Fruit fly (Drosophila melanogaster) whole organism, embryonic: ENCODE data around the gene CG43867.

Source experiments
- Adf1 ChIP-seq: fragments of 200-800 bp; sonication (Bioruptor generic); IDR thresholded peaks from 2 replicates; pipeline ENCODE4 v1.3.6; 2022; ENCODE audit warnings: missing biosample characterization, missing genetic modification characterization
- Bdp1 ChIP-seq: fragments of 200-800 bp; sonication (Bioruptor generic); optimal IDR thresholded peaks from 3 replicates; lab custom pipeline; 2016; ENCODE audit warnings: missing biosample characterization, missing genetic modification characterization
- Bteb2 ChIP-seq: fragments of 200-800 bp; sonication (Bioruptor generic); optimal IDR thresholded peaks from 2 replicates; lab custom pipeline; 2016; ENCODE audit warnings: missing biosample characterization, missing genetic modification characterization
- CG11456 ChIP-seq: fragments of 200-800 bp; sonication (Bioruptor generic); IDR thresholded peaks from 3 replicates; pipeline ENCODE4 v1.3.6; 2022; ENCODE audit warnings: missing biosample characterization, missing genetic modification characterization
- CG1233 ChIP-seq: fragments of 200-800 bp; sonication (Bioruptor generic); optimal IDR thresholded peaks from 4 replicates; lab custom pipeline; 2018; ENCODE audit warnings: missing biosample characterization, mild to moderate bottlenecking, missing genetic modification characterization
- CG12391 ChIP-seq: fragments of 200-800 bp; sonication (Bioruptor generic); optimal IDR thresholded peaks from 3 replicates; lab custom pipeline; 2018; ENCODE audit warnings: missing biosample characterization, mild to moderate bottlenecking, missing genetic modification characterization, moderate library complexity
- CG12769 ChIP-seq: fragments of 200-800 bp; sonication (Bioruptor generic); optimal IDR thresholded peaks from 2 replicates; lab custom pipeline; 2019; ENCODE audit warnings: missing biosample characterization, mild to moderate bottlenecking, missing genetic modification characterization, moderate library complexity
- CG12942 ChIP-seq: fragments of 200-800 bp; sonication (Bioruptor generic); optimal IDR thresholded peaks from 3 replicates; lab custom pipeline; 2016; ENCODE audit warnings: missing biosample characterization, missing genetic modification characterization
- CG15514 ChIP-seq: fragments of 200-800 bp; sonication (Bioruptor generic); optimal IDR thresholded peaks from 3 replicates; lab custom pipeline; 2017; ENCODE audit warnings: missing biosample characterization, missing genetic modification characterization, mild to moderate bottlenecking, moderate library complexity, missing genetic modification reagents
- CG16813 ChIP-seq: fragments of 200-800 bp; sonication (Bioruptor generic); IDR thresholded peaks from 3 replicates; pipeline ENCODE4 v1.3.6; 2022; ENCODE audit warnings: missing biosample characterization, missing genetic modification characterization; ENCODE audit not compliant: partially characterized antibody
- CG18764 ChIP-seq: fragments of 200-800 bp; sonication (Bioruptor generic); optimal IDR thresholded peaks from 3 replicates; lab custom pipeline; 2016; ENCODE audit warnings: missing biosample characterization, missing genetic modification characterization
- CG2120 ChIP-seq: fragments of 200-800 bp; sonication (Bioruptor generic); optimal IDR thresholded peaks from 3 replicates; lab custom pipeline; 2016; ENCODE audit warnings: missing biosample characterization, missing genetic modification characterization
- CG2678 ChIP-seq: fragments of 200-800 bp; sonication (Bioruptor generic); optimal IDR thresholded peaks from 3 replicates; lab custom pipeline; 2019; ENCODE audit warnings: missing biosample characterization, mild to moderate bottlenecking, missing genetic modification characterization, moderate library complexity
- CG2875 ChIP-seq: fragments of 200-800 bp; sonication (Bioruptor generic); optimal IDR thresholded peaks from 2 replicates; lab custom pipeline; 2017; ENCODE audit warnings: missing biosample characterization, mild to moderate bottlenecking, missing genetic modification characterization, missing genetic modification reagents
- CG31441 ChIP-seq: fragments of 200-800 bp; sonication (Bioruptor generic); IDR thresholded peaks from 2 replicates; pipeline ENCODE4 v1.3.6; 2022; ENCODE audit warnings: missing biosample characterization, missing genetic modification characterization
- CG32532 ChIP-seq: fragments of 200-800 bp; sonication (Bioruptor generic); IDR thresholded peaks from 2 replicates; pipeline ENCODE4 v1.3.6; 2022; ENCODE audit warnings: missing biosample characterization, missing genetic modification characterization
- CG34224 ChIP-seq: fragments of 200-800 bp; sonication (Bioruptor generic); IDR thresholded peaks from 3 replicates; pipeline ENCODE4 v1.3.6; 2022; ENCODE audit warnings: missing biosample characterization, missing genetic modification characterization; ENCODE audit not compliant: partially characterized antibody
- CG3726 ChIP-seq: fragments of 200-800 bp; sonication (Bioruptor generic); IDR thresholded peaks from 3 replicates; pipeline ENCODE4, ENCODE4 v1.3.6; 2022; ENCODE audit warnings: missing biosample characterization, missing genetic modification characterization
- CG5180 ChIP-seq: fragments of 200-800 bp; sonication (Bioruptor generic); optimal IDR thresholded peaks from 3 replicates; lab custom pipeline; 2017; ENCODE audit warnings: missing biosample characterization, missing genetic modification characterization, mild to moderate bottlenecking, moderate library complexity, missing genetic modification reagents
- CG6689 ChIP-seq: fragments of 200-800 bp; sonication (Bioruptor generic); IDR thresholded peaks from 2 replicates; pipeline ENCODE4 v1.3.6; 2022; ENCODE audit warnings: missing biosample characterization, missing genetic modification characterization
- CG7556 ChIP-seq: fragments of 200-800 bp; sonication (Bioruptor generic); optimal IDR thresholded peaks from 2 replicates; lab custom pipeline; 2017; ENCODE audit warnings: missing biosample characterization, mild to moderate bottlenecking, missing genetic modification characterization
- CG8089 ChIP-seq: fragments of 200-800 bp; sonication (Bioruptor generic); optimal IDR thresholded peaks from 3 replicates; lab custom pipeline; 2016; ENCODE audit warnings: missing biosample characterization, missing genetic modification characterization
- CG8290 ChIP-seq, 3 experiments: fragments of 200-800 bp; sonication (Bioruptor generic); optimal IDR thresholded peaks; 2 replicates each; lab custom pipeline; 2016 to 2019; ENCODE audit warnings: missing biosample characterization in 3 of 3, missing genetic modification characterization in 3 of 3, mild to moderate bottlenecking in 2 of 3, moderate library complexity in 1 of 3
- CHES-1-like ChIP-seq: fragments of 200-800 bp; sonication (Bioruptor generic); optimal IDR thresholded peaks from 2 replicates; lab custom pipeline; 2016; ENCODE audit warnings: missing biosample characterization, missing genetic modification characterization
- Chrac-16 ChIP-seq: fragments of 200-800 bp; sonication (Bioruptor generic); optimal IDR thresholded peaks from 3 replicates; lab custom pipeline; 2016; ENCODE audit warnings: missing biosample characterization, missing genetic modification characterization
- Hey ChIP-seq: fragments of 200-800 bp; sonication (Bioruptor generic); optimal IDR thresholded peaks from 3 replicates; lab custom pipeline; 2018; ENCODE audit warnings: missing biosample characterization, mild to moderate bottlenecking, missing genetic modification characterization
- Hmx ChIP-seq: fragments of 200-800 bp; sonication (Bioruptor generic); optimal IDR thresholded peaks from 2 replicates; lab custom pipeline; 2016; ENCODE audit warnings: missing biosample characterization, missing genetic modification characterization
- Kr ChIP-seq: fragments of 200-800 bp; sonication (Bioruptor generic); optimal IDR thresholded peaks from 2 replicates; lab custom pipeline; 2017; ENCODE audit warnings: missing biosample characterization, mild to moderate bottlenecking, missing genetic modification characterization
- MTF-1 ChIP-seq: fragments of 200-800 bp; sonication (Bioruptor generic); optimal IDR thresholded peaks from 2 replicates; lab custom pipeline; 2018; ENCODE audit warnings: missing biosample characterization, mild to moderate bottlenecking, missing genetic modification characterization, borderline replicate concordance
- Med ChIP-seq: fragments of 200-800 bp; sonication (Bioruptor generic); peaks from one replicate; lab custom pipeline; 2016; ENCODE audit warnings: missing biosample characterization, missing genetic modification characterization, mild to moderate bottlenecking, inconsistent platforms, moderate library complexity
- Neu2 ChIP-seq: fragments of 200-800 bp; sonication (Bioruptor generic); optimal IDR thresholded peaks from 3 replicates; lab custom pipeline; 2016; ENCODE audit warnings: missing biosample characterization, missing genetic modification characterization, borderline replicate concordance
- Oaz ChIP-seq: fragments of 200-800 bp; sonication (Bioruptor generic); IDR thresholded peaks from 2 replicates; pipeline ENCODE4 v1.3.6; 2022; ENCODE audit warnings: missing biosample characterization, missing genetic modification characterization
- Oli ChIP-seq: fragments of 200-800 bp; sonication (Bioruptor generic); optimal IDR thresholded peaks from 2 replicates; lab custom pipeline; 2018; ENCODE audit warnings: missing biosample characterization, mild to moderate bottlenecking, missing genetic modification characterization, moderate library complexity
- Ssrp ChIP-seq: fragments of 200-800 bp; sonication (Bioruptor generic); optimal IDR thresholded peaks from 2 replicates; lab custom pipeline; 2018; ENCODE audit warnings: missing biosample characterization, mild to moderate bottlenecking, missing genetic modification characterization, moderate library complexity
- dan ChIP-seq: fragments of 200-800 bp; sonication (Bioruptor generic); IDR thresholded peaks from 2 replicates; pipeline ENCODE4 v1.3.6; 2022; ENCODE audit warnings: missing biosample characterization, missing genetic modification characterization
- dati ChIP-seq: fragments of 200-800 bp; sonication (Bioruptor generic); IDR thresholded peaks from 2 replicates; pipeline ENCODE4 v1.3.6; 2022; ENCODE audit warnings: missing biosample characterization, missing genetic modification characterization
- fu2 ChIP-seq: fragments of 200-800 bp; sonication (Bioruptor generic); optimal IDR thresholded peaks from 2 replicates; lab custom pipeline; 2016; ENCODE audit warnings: missing biosample characterization, missing genetic modification characterization
- ind ChIP-seq: fragments of 200-800 bp; sonication (Bioruptor generic); optimal IDR thresholded peaks from 3 replicates; lab custom pipeline; 2016; ENCODE audit warnings: missing biosample characterization, missing genetic modification characterization
- ken ChIP-seq: fragments of 200-800 bp; sonication (Bioruptor generic); IDR thresholded peaks from 3 replicates; pipeline ENCODE4 v1.3.6; 2022; ENCODE audit warnings: missing biosample characterization, missing genetic modification characterization
- kni ChIP-seq: fragments of 200-800 bp; sonication (Bioruptor generic); optimal IDR thresholded peaks from 3 replicates; lab custom pipeline; 2017; ENCODE audit warnings: mild to moderate bottlenecking, missing biosample characterization, missing genetic modification reagents, missing genetic modification characterization
- lbe ChIP-seq: fragments of 200-800 bp; sonication (Bioruptor generic); optimal IDR thresholded peaks from 2 replicates; lab custom pipeline; 2016; ENCODE audit warnings: missing biosample characterization, mild to moderate bottlenecking, missing genetic modification characterization
- lilli ChIP-seq: fragments of 200-800 bp; sonication (Bioruptor generic); optimal IDR thresholded peaks from 3 replicates; lab custom pipeline; 2016; ENCODE audit warnings: missing biosample characterization, missing genetic modification characterization
- sima ChIP-seq: fragments of 200-800 bp; sonication (Bioruptor generic); optimal IDR thresholded peaks from 2 replicates; lab custom pipeline; 2016; ENCODE audit warnings: missing biosample characterization, missing genetic modification characterization
- sob ChIP-seq: fragments of 200-800 bp; sonication (Bioruptor generic); IDR thresholded peaks from 2 replicates; pipeline ENCODE4 v1.3.6; 2022; ENCODE audit warnings: missing biosample characterization, missing genetic modification characterization
- sr ChIP-seq: fragments of 200-800 bp; sonication (Bioruptor generic); IDR thresholded peaks from 3 replicates; pipeline ENCODE4 v1.3.6; 2022; ENCODE audit warnings: missing biosample characterization, missing genetic modification characterization
- tio ChIP-seq: fragments of 200-800 bp; sonication (Bioruptor generic); optimal IDR thresholded peaks from 2 replicates; lab custom pipeline; 2017; ENCODE audit warnings: missing biosample characterization, missing genetic modification characterization, inconsistent platforms
- tna ChIP-seq: fragments of 200-800 bp; sonication (Bioruptor generic); IDR thresholded peaks from 2 replicates; pipeline ENCODE4 v1.3.6; 2022; ENCODE audit warnings: missing biosample characterization, missing genetic modification characterization; ENCODE audit not compliant: partially characterized antibody
- tx ChIP-seq: fragments of 200-800 bp; sonication (Bioruptor generic); optimal IDR thresholded peaks from 2 replicates; lab custom pipeline; 2016; ENCODE audit warnings: missing biosample characterization, missing genetic modification characterization
- unpg ChIP-seq: fragments of 200-800 bp; sonication (Bioruptor generic); optimal IDR thresholded peaks from 3 replicates; lab custom pipeline; 2018; ENCODE audit warnings: missing biosample characterization, mild to moderate bottlenecking, missing genetic modification characterization, moderate library complexity
- yki ChIP-seq: fragments of >200 bp; optimal IDR thresholded peaks from 3 replicates; lab custom pipeline; 2018

CG43867 gene

DNA sequence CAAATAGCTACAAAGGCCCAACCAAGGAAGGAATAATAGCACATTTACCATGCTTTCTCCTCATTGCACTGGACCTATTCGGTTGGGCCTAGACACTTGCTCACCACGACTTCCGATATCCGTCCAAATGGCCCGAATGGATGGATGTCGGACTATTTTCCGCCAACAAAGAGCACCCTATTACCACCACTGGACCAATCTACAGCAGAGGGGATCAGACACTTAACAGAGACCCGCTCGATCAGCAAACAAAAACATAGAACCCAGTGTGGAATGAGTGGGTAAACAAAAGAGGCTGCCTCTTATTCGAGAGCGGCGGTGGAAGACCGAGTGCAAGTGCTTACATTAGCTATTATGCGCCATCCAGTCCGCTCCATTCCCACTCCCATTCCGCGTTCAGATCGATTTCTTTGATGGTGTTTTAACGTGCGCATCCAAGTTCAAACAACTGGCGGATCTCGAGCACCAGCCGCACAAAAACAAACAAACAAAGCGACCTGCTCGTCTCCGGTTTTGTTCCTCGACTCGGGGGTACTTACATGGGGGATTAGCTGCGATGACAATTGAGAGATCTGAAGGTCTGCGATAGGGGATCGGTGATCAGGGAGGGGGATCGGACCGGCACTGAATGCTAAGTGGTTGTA is 159.2 kb downstream of the CG43867 start (continued):
- TF ChIP-seq CG2678 (tag; lab: Kevin White, UChicago): peak; percentile 15
- TF ChIP-seq Kr (GFP tag; lab: Kevin White, UChicago): no peak
- no peak for TF ChIP-seq CHES-1-like (GFP tag; lab: Kevin White, UChicago)
- no peak for TF ChIP-seq ind (GFP tag; lab: Kevin White, UChicago)
- TF ChIP-seq sima (GFP tag; lab: Kevin White, UChicago): no peak
- TF ChIP-seq CG31441: no peak
- no peak for TF ChIP-seq CG6689 (GFP tag; lab: Robert Waterston, UW)
- TF ChIP-seq tio (GFP tag; lab: Kevin White, UChicago): no peak
- no peak for TF ChIP-seq CG34224 (GFP tag; lab: Robert Waterston, UW)
- no peak for TF ChIP-seq yki (lab: Kevin White, UChicago)
- 0 out of 2 replicates have a peak, but pooled peaks have one; percentile 5 for TF ChIP-seq CG32532 (GFP tag; lab: Robert Waterston, UW)
- TF ChIP-seq Neu2 (GFP tag; lab: Kevin White, UChicago): no peak
- no peak for TF ChIP-seq CG8089
- no peak for TF ChIP-seq sob (GFP tag; lab: Robert Waterston, UW)
- no peak for TF ChIP-seq Hmx (GFP tag; lab: Kevin White, UChicago)
- TF ChIP-seq ken (GFP tag; lab: Robert Waterston, UW): no peak
- TF ChIP-seq Adf1 (GFP tag; lab: Robert Waterston, UW): no peak
- TF ChIP-seq Med: peak; percentile 70
- no peak for TF ChIP-seq lilli
- no peak for TF ChIP-seq CG11456 (GFP tag; lab: Robert Waterston, UW)
- peak; percentile 6 for TF ChIP-seq CG1233 (GFP tag; lab: Kevin White, UChicago)
- no peak for TF ChIP-seq Hey
- TF ChIP-seq CG12942 (GFP tag; lab: Kevin White, UChicago): no peak
- peak; percentile 79 for TF ChIP-seq kni
- TF ChIP-seq, all 482 proteins: peak for 43

DNA sequence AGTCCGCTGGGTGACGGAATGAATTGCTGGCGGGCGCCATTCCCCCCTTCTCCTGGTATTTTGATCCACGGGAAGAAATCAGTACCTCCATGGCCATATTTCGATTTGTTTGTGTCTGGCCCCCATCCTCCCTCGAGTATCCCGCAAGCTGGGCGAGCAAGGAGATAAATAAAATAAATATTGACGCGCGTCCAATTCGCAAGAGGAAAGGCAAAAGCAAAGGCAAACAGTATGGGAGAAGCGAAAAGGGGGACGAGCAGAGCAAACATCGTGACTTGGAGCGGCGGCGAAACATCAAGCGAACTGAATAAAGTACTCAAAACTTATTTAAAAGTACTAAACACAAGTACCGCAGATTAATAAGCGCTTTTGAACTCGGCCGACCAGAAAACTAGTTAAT is 159.8 kb downstream of the CG43867 start:
- no peak for TF ChIP-seq CG12391 (tag; lab: Kevin White, UChicago)
- peak; percentile 11 for TF ChIP-seq lbe
- TF ChIP-seq MTF-1 (GFP tag; lab: Kevin White, UChicago): peak; percentile 6
- no peak for TF ChIP-seq Oaz (GFP tag; lab: Robert Waterston, UW)
- no peak for TF ChIP-seq sr (GFP tag; lab: Robert Waterston, UW)
- TF ChIP-seq CG16813 (GFP tag; lab: Robert Waterston, UW): no peak
- no peak for TF ChIP-seq CG18764
- peak; percentile 76 for TF ChIP-seq Med
- no peak for TF ChIP-seq dati (GFP tag; lab: Robert Waterston, UW)
- no peak for TF ChIP-seq fu2 (GFP tag; lab: Kevin White, UChicago)
- TF ChIP-seq Bdp1 (GFP tag; lab: Kevin White, UChicago): no peak
- no peak for TF ChIP-seq CG8290 (GFP tag; optimal IDR thresholded peaks at IDR 0.05; lab: Kevin White, UChicago)
- peak in 1 of 2 experiments; percentile 10 for TF ChIP-seq CG8290 (tag; optimal IDR thresholded peaks at IDR 0.05; lab: Kevin White, UChicago)
- TF ChIP-seq dan: no peak
- no peak for TF ChIP-seq CG5180 (GFP tag; lab: Kevin White, UChicago)
- TF ChIP-seq Ssrp (tag; lab: Kevin White, UChicago): no peak
- no peak for TF ChIP-seq Oli (tag; lab: Kevin White, UChicago)
- no peak for TF ChIP-seq tx (GFP tag; lab: Kevin White, UChicago)
- peak; percentile 20 for TF ChIP-seq CG15514 (GFP tag; lab: Kevin White, UChicago)
- no peak for TF ChIP-seq unpg (GFP tag; lab: Kevin White, UChicago)
- TF ChIP-seq CG12769: peak; percentile 8
- peak; percentile 5 for TF ChIP-seq CG2120 (GFP tag; lab: Kevin White, UChicago)
- TF ChIP-seq CG3726: no peak
- no peak for TF ChIP-seq CG2875 (GFP tag; lab: Kevin White, UChicago)
- TF ChIP-seq CG2678 (tag; lab: Kevin White, UChicago): peak; percentile 13
- no peak for TF ChIP-seq Bteb2 (GFP tag; lab: Kevin White, UChicago)
- TF ChIP-seq CG7556 (GFP tag; lab: Kevin White, UChicago): no peak
- TF ChIP-seq CG1233 (GFP tag; lab: Kevin White, UChicago): no peak
- TF ChIP-seq tna (GFP tag; lab: Robert Waterston, UW): no peak
- no peak for TF ChIP-seq Chrac-16 (GFP tag; lab: Kevin White, UChicago)
